Fruit fly (Drosophila melanogaster) whole organism, prepupa: ENCODE data around the gene CG17776.

Experiments used
- Blimp-1 ChIP-seq: fragments of 200-800 bp; sonication (Bioruptor generic); optimal IDR thresholded peaks from 3 replicates; lab custom pipeline; 2017; ENCODE audit warnings: missing biosample characterization, missing genetic modification characterization, mild to moderate bottlenecking, moderate library complexity, missing genetic modification reagents
- CG10631 ChIP-seq: fragments of 200-800 bp; sonication (Bioruptor generic); optimal IDR thresholded peaks from 2 replicates; lab custom pipeline; 2016; ENCODE audit warnings: missing biosample characterization, missing genetic modification characterization
- CG11294 ChIP-seq: fragments of 200-800 bp; sonication (Bioruptor generic); IDR thresholded peaks from 2 replicates; pipeline ENCODE4 v1.3.6; 2022; ENCODE audit warnings: missing biosample characterization, missing genetic modification characterization
- CG15336 ChIP-seq: fragments of 200-800 bp; sonication (Bioruptor generic); IDR thresholded peaks from 2 replicates; pipeline ENCODE4 v1.3.6; 2022; ENCODE audit warnings: missing biosample characterization, missing genetic modification characterization
- CG1621 ChIP-seq: fragments of 200-800 bp; sonication (Bioruptor generic); optimal IDR thresholded peaks from 3 replicates; lab custom pipeline; 2018; ENCODE audit warnings: missing biosample characterization, mild to moderate bottlenecking, missing genetic modification characterization
- CG16779 ChIP-seq: fragments of 200-800 bp; sonication (Bioruptor generic); optimal IDR thresholded peaks from 3 replicates; lab custom pipeline; 2017; ENCODE audit warnings: missing biosample characterization, mild to moderate bottlenecking, missing genetic modification characterization
- CG31627 ChIP-seq: fragments of 200-800 bp; sonication (Bioruptor generic); optimal IDR thresholded peaks from 3 replicates; lab custom pipeline; 2016; ENCODE audit warnings: missing biosample characterization, missing genetic modification characterization
- CG32006 ChIP-seq: fragments of 200-800 bp; sonication (Bioruptor generic); optimal IDR thresholded peaks from 3 replicates; lab custom pipeline; 2017; ENCODE audit warnings: missing biosample characterization, mild to moderate bottlenecking, missing genetic modification characterization
- CG3919 ChIP-seq: fragments of 200-800 bp; sonication (Bioruptor generic); optimal IDR thresholded peaks from 3 replicates; lab custom pipeline; 2016; ENCODE audit warnings: missing biosample characterization, missing genetic modification characterization
- CG6163 ChIP-seq: fragments of 200-800 bp; sonication (Bioruptor generic); IDR thresholded peaks from 3 replicates; pipeline ENCODE4 v1.3.6; 2022; ENCODE audit warnings: missing biosample characterization, missing genetic modification characterization
- CG6276 ChIP-seq: fragments of 200-800 bp; sonication (Bioruptor generic); optimal IDR thresholded peaks from 2 replicates; lab custom pipeline; 2017; ENCODE audit warnings: missing biosample characterization, mild to moderate bottlenecking, missing genetic modification characterization
- CG6792 ChIP-seq: fragments of 200-800 bp; sonication (Bioruptor generic); optimal IDR thresholded peaks from 3 replicates; lab custom pipeline; 2016; ENCODE audit warnings: missing biosample characterization, missing genetic modification characterization
- CG6808 ChIP-seq: fragments of 200-800 bp; sonication (Bioruptor generic); optimal IDR thresholded peaks from 3 replicates; lab custom pipeline; 2017; ENCODE audit warnings: missing biosample characterization, missing genetic modification characterization, mild to moderate bottlenecking, moderate library complexity, missing genetic modification reagents
- CG6854 ChIP-seq: fragments of 200-800 bp; sonication (Bioruptor generic); optimal IDR thresholded peaks from 2 replicates; lab custom pipeline; 2017; ENCODE audit warnings: missing biosample characterization, mild to moderate bottlenecking, missing genetic modification characterization
- CG7368 ChIP-seq: fragments of 200-800 bp; sonication (Bioruptor generic); optimal IDR thresholded peaks from 3 replicates; lab custom pipeline; 2016; ENCODE audit warnings: missing biosample characterization, missing genetic modification characterization
- CG8119 ChIP-seq: fragments of 200-800 bp; sonication (Bioruptor generic); IDR thresholded peaks from 3 replicates; pipeline ENCODE4 v1.3.6; 2022; ENCODE audit warnings: missing biosample characterization, missing genetic modification characterization
- CG8319 ChIP-seq: fragments of 200-800 bp; sonication (Bioruptor generic); optimal IDR thresholded peaks from 3 replicates; lab custom pipeline; 2016; ENCODE audit warnings: missing biosample characterization, missing genetic modification characterization
- Eip75B ChIP-seq: fragments of 200-800 bp; sonication (Bioruptor generic); optimal IDR thresholded peaks from 3 replicates; lab custom pipeline; 2016; ENCODE audit warnings: missing biosample characterization, missing genetic modification characterization
- Eip78C ChIP-seq: fragments of 200-800 bp; sonication (Bioruptor generic); peaks from one replicate; lab custom pipeline; 2016; ENCODE audit warnings: missing biosample characterization, missing genetic modification characterization
- Ets96B ChIP-seq: fragments of 200-800 bp; optimal IDR thresholded peaks from 2 replicates; lab custom pipeline; 2019; ENCODE audit warnings: missing biosample characterization, mild to moderate bottlenecking, missing genetic modification characterization, moderate library complexity
- Hr39 ChIP-seq: fragments of 200-800 bp; sonication (Bioruptor generic); optimal IDR thresholded peaks from 2 replicates; lab custom pipeline; 2016; ENCODE audit warnings: missing biosample characterization, missing genetic modification characterization
- Hr4 ChIP-seq: fragments of 200-800 bp; sonication (Bioruptor generic); optimal IDR thresholded peaks from 3 replicates; lab custom pipeline; 2016; ENCODE audit warnings: missing biosample characterization, missing genetic modification characterization
- Lpt ChIP-seq: fragments of 200-800 bp; sonication (Bioruptor generic); optimal IDR thresholded peaks from 3 replicates; lab custom pipeline; 2016; ENCODE audit warnings: missing biosample characterization, missing genetic modification characterization
- OdsH ChIP-seq: fragments of 200-800 bp; sonication (Bioruptor generic); optimal IDR thresholded peaks from 3 replicates; lab custom pipeline; 2016; ENCODE audit warnings: missing biosample characterization, missing genetic modification characterization
- Smox ChIP-seq: fragments of 200-800 bp; sonication (Bioruptor generic); optimal IDR thresholded peaks from 3 replicates; lab custom pipeline; 2016; ENCODE audit warnings: missing biosample characterization, missing genetic modification characterization
- Sox102F ChIP-seq: fragments of 200-800 bp; sonication (Bioruptor generic); optimal IDR thresholded peaks from 2 replicates; lab custom pipeline; 2016; ENCODE audit warnings: missing biosample characterization, mild to moderate bottlenecking, missing genetic modification characterization
- Sox14 ChIP-seq: fragments of 200-800 bp; sonication (Bioruptor generic); optimal IDR thresholded peaks from 3 replicates; lab custom pipeline; 2016; ENCODE audit warnings: missing biosample characterization, missing genetic modification characterization
- Sox15 ChIP-seq: fragments of 200-800 bp; sonication (Bioruptor generic); optimal IDR thresholded peaks from 3 replicates; lab custom pipeline; 2016; ENCODE audit warnings: missing biosample characterization, missing genetic modification characterization
- achi ChIP-seq: fragments of 200-800 bp; sonication (Bioruptor generic); optimal IDR thresholded peaks from 3 replicates; lab custom pipeline; 2016; ENCODE audit warnings: missing biosample characterization, missing genetic modification characterization
- cyc ChIP-seq: fragments of 200-800 bp; sonication (Bioruptor generic); optimal IDR thresholded peaks from 3 replicates; lab custom pipeline; 2016; ENCODE audit warnings: missing biosample characterization, missing genetic modification characterization
- dac ChIP-seq: fragments of 200-800 bp; sonication (Bioruptor generic); optimal IDR thresholded peaks from 2 replicates; lab custom pipeline; 2017; ENCODE audit warnings: missing biosample characterization, mild to moderate bottlenecking, missing genetic modification characterization
- eg ChIP-seq: fragments of 200-800 bp; sonication (Bioruptor generic); IDR thresholded peaks from 3 replicates; pipeline ENCODE4 v1.3.6; 2022; ENCODE audit warnings: missing biosample characterization, missing genetic modification characterization
- esn ChIP-seq: fragments of 200-800 bp; sonication (Bioruptor generic); optimal IDR thresholded peaks from 2 replicates; lab custom pipeline; 2016; ENCODE audit warnings: missing biosample characterization, mild to moderate bottlenecking, missing genetic modification characterization, moderate library complexity
- fd59A ChIP-seq: fragments of 200-800 bp; sonication (Bioruptor generic); optimal IDR thresholded peaks from 2 replicates; lab custom pipeline; 2017; ENCODE audit warnings: missing biosample characterization, mild to moderate bottlenecking, missing genetic modification characterization, missing genetic modification reagents
- lz ChIP-seq: fragments of 200-800 bp; sonication (Bioruptor generic); optimal IDR thresholded peaks from 3 replicates; lab custom pipeline; 2016; ENCODE audit warnings: missing biosample characterization, missing genetic modification characterization
- net ChIP-seq: fragments of 200-800 bp; sonication (Bioruptor generic); optimal IDR thresholded peaks from 3 replicates; lab custom pipeline; 2016; ENCODE audit warnings: missing biosample characterization, missing genetic modification characterization
- salr ChIP-seq, 2 experiments: fragments of 200-800 bp; sonication (Bioruptor generic); optimal IDR thresholded peaks; 3 replicates each; lab custom pipeline; 2016 to 2018; ENCODE audit warnings: missing biosample characterization in 2 of 2, missing genetic modification characterization in 2 of 2, mild to moderate bottlenecking in 1 of 2
- spab ChIP-seq: fragments of 200-800 bp; sonication (Bioruptor generic); optimal IDR thresholded peaks from 2 replicates; lab custom pipeline; 2017; ENCODE audit warnings: missing biosample characterization, mild to moderate bottlenecking, missing genetic modification characterization, missing genetic modification reagents
- ss ChIP-seq, 2 experiments: fragments of 200-800 bp; sonication (Bioruptor generic); optimal IDR thresholded peaks; 2 replicates in 1 of 2; 3 replicates in 1 of 2; lab custom pipeline; 2017 to 2018; ENCODE audit warnings: mild to moderate bottlenecking in 2 of 2, missing biosample characterization in 2 of 2, missing genetic modification characterization in 2 of 2, moderate library complexity in 1 of 2
- svp ChIP-seq: fragments of 200-800 bp; sonication (Bioruptor generic); peaks from one replicate; lab custom pipeline; 2016; ENCODE audit warnings: missing biosample characterization, missing genetic modification characterization
- topi ChIP-seq: fragments of 200-800 bp; sonication (Bioruptor generic); optimal IDR thresholded peaks from 3 replicates; lab custom pipeline; 2016; ENCODE audit warnings: missing biosample characterization, missing genetic modification characterization
- vri ChIP-seq: fragments of 200-800 bp; sonication (Bioruptor generic); optimal IDR thresholded peaks from 3 replicates; lab custom pipeline; 2016; ENCODE audit warnings: missing biosample characterization, mild to moderate bottlenecking, missing genetic modification characterization

CG17776 gene

DNA sequence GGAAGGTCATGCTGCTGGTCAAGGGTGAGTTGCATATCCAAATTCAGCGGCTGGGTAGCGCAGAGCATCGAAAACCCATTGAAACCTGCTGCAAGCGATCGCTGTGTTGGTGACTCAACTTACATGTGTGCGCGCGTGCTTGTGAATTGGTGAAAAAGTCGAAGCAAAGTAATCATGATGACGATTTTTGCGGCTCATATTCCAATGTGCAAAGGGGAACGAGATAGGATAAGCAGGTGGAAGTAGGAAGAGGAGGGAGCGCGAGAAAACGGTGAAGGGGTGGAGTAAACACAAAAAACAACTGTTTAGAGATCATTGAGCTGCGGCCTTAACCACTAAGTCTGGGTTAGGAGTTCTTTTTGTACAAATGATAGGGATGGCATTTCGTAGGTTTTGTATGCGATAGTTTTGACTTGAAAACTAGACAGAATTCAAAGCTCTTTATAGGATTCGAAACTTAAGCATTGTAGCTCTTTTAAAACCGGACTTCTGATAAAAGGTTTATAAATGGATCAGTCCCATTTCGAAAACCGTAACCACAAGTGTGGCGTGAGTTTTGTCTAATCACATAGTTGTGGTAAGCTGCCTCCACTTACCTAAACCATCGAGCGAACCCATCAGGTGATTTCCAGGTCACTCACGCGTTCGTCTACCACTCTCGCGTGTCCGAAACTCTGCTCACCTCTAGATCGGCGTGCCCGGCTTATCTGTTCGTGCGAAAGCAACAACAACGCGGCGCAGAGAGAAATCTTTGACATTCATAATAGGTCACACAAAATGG, 38.6 kb upstream of the CG17776 start (continued):
- TF ChIP-seq CG6276 = peak; percentile 10
- peak; percentile 66 for TF ChIP-seq Eip75B
- peak; percentile 30 for TF ChIP-seq Ets96B (tag; lab: Kevin White, UChicago)
- TF ChIP-seq vri (GFP tag; lab: Kevin White, UChicago) = peak; percentile 40
- peak; percentile 54 for TF ChIP-seq CG8319 (GFP tag; lab: Kevin White, UChicago)
- peak; percentile 47; the same call in 2 of the 3 replicates for TF ChIP-seq eg
- TF ChIP-seq Sox102F (GFP tag; lab: Kevin White, UChicago) = peak; percentile 65
- peak; percentile 59 for TF ChIP-seq OdsH
- peak in 1 of 2 experiments; percentile 47 for TF ChIP-seq salr (GFP tag; optimal IDR thresholded peaks at IDR 0.05; lab: Kevin White, UChicago)
- TF ChIP-seq Hr4 (GFP tag; lab: Kevin White, UChicago) = peak; percentile 52

DNA sequence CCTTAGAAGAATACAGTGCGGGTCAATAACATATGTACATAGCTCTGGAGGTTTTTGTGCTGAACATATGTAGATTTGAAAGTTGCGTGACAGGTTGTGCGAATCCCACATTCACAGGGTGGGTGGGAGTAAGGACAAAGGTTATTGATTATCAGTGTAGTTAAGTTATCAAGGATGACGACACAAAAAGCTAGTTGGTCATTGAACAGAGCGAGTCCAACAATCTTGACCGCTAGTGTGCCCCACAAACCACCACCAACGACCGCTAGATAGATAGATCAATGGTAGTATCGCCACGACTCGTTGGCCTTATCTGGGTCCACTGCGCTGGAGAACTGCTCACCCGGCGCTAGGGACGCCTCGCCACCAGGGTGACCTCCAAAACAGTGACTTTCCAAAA, 38.0 kb upstream of the CG17776 start:
- no peak for TF ChIP-seq Smox
- TF ChIP-seq CG16779 (tag; lab: Kevin White, UChicago) = no peak
- peak; percentile 69 for TF ChIP-seq eg
- TF ChIP-seq CG7368 (GFP tag; lab: Kevin White, UChicago) = no peak
- peak; percentile 6 for TF ChIP-seq Lpt (GFP tag; lab: Kevin White, UChicago)
- no peak for TF ChIP-seq CG3919 (GFP tag; lab: Kevin White, UChicago)
- TF ChIP-seq Sox15 (GFP tag; lab: Kevin White, UChicago) = no peak
- TF ChIP-seq CG32006 (GFP tag; lab: Kevin White, UChicago) = peak; percentile 0
- peak; percentile 36; the same call in 1 of the 3 replicates for TF ChIP-seq CG6163 (GFP tag; lab: Robert Waterston, UW)
- TF ChIP-seq cyc = no peak
- TF ChIP-seq CG8119 (GFP tag; lab: Robert Waterston, UW) = peak; percentile 28; the same call in 2 of the 3 replicates
- peak; percentile 24 for TF ChIP-seq Eip78C (GFP tag; lab: Kevin White, UChicago)
- no peak for TF ChIP-seq CG6854 (GFP tag; lab: Kevin White, UChicago)

- TF ChIP-seq svp (GFP tag; lab: Kevin White, UChicago) (peak; percentile 96), CG8319 (GFP tag; lab: Kevin White, UChicago) (no peak), eg (no peak), cyc (no peak), dac (no peak), CG6792 (GFP tag; lab: Kevin White, UChicago) (no peak), fd59A (GFP tag; lab: Kevin White, UChicago) (no peak)
These were observed 37.0 kb upstream of the CG17776 start for dm6 chrX:2147475-2147874.

DNA sequence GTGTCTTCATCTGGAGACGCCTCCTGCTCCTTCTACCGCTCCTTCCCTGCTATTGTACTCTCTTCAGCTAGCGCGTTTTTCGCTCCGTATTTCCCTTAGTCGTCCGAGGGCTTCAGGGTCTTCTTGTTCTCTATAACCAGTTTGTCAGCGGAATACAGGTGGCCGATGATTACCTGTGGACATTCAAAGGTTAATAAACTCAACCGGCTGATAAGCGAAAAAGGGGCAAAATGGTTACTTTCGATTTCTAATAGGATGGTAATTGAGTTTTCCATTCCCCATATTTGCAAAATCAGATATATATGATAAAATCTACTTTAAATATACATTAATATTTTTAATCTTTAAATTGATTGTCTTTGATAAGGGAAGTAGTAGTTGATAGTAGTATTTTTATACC, 35.9 kb upstream of the CG17776 start:
- TF ChIP-seq svp (GFP tag; lab: Kevin White, UChicago) (peak; percentile 25), dac (no peak), topi (GFP tag; lab: Kevin White, UChicago) (no peak)
- TF ChIP-seq, all 60 proteins: peak for 1

DNA sequence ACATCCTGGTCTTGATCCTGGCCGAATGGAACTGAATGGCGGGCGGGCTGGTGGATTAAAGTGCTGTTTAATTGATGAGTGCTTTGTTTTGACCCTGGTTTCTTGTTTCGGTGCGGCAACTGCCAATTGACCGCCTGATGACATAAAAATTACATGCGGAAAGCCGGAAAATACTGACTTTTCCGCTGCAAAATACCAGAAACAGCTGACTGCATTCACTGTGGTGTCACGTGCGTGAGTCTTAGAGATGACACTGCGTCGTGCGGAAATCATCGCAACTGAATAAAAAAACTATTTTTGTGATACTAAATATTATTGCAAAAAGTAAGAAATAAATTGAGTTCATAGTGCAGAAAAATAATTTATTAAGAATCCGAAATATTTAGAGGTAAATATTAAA, 35.0 kb upstream of the CG17776 start, which contains the start of gene bcn92:
Gene bcn92, minus strand, starts transcription at position 170 of the 400 bp plus-strand sequence.
- peak; percentile 44 for TF ChIP-seq Hr39 (GFP tag; lab: Kevin White, UChicago)
- no peak for TF ChIP-seq CG15336 (GFP tag; lab: Robert Waterston, UW)
- no peak for TF ChIP-seq CG8119 (GFP tag; lab: Robert Waterston, UW)
- no peak for TF ChIP-seq fd59A (GFP tag; lab: Kevin White, UChicago)
- TF ChIP-seq dac = no peak
- no peak for TF ChIP-seq CG6276
- TF ChIP-seq CG16779 (tag; lab: Kevin White, UChicago) = no peak
- no peak for TF ChIP-seq CG10631 (GFP tag; lab: Kevin White, UChicago)
- TF ChIP-seq lz = peak; percentile 44
- TF ChIP-seq CG31627 (GFP tag; lab: Kevin White, UChicago) = peak; percentile 47
- TF ChIP-seq CG8319 (GFP tag; lab: Kevin White, UChicago) = no peak
- peak; percentile 41 for TF ChIP-seq Sox14 (GFP tag; lab: Kevin White, UChicago)
- no peak for TF ChIP-seq ss (GFP tag; optimal IDR thresholded peaks at IDR 0.05; lab: Kevin White, UChicago)
- no peak for TF ChIP-seq spab (GFP tag; lab: Kevin White, UChicago)
- no peak for TF ChIP-seq CG6808
- TF ChIP-seq CG6792 (GFP tag; lab: Kevin White, UChicago) = no peak
- TF ChIP-seq Smox = peak; percentile 50
- peak; percentile 4 for TF ChIP-seq CG1621 (tag; lab: Kevin White, UChicago)
- peak; percentile 31 for TF ChIP-seq achi (GFP tag; lab: Kevin White, UChicago)
- TF ChIP-seq esn (GFP tag; lab: Kevin White, UChicago) = peak; percentile 59
- TF ChIP-seq Blimp-1 (GFP tag; lab: Kevin White, UChicago) = no peak
- no peak for TF ChIP-seq CG11294 (GFP tag; lab: Robert Waterston, UW)
- TF ChIP-seq net (GFP tag; lab: Kevin White, UChicago) = no peak
